Worm (Caenorhabditis elegans): ENCODE data around the gene dot-1.5.
A peak's percentile ranks its signal among the peaks of the same experiment; 100 is the strongest.

Gene dot-1.5

ce11 chrX:1907009-1907408 lies 10.3 kb upstream of the dot-1.5 start:
- TF ChIP-seq fkh-10 (GFP tag; optimal IDR thresholded peaks at IDR 0.05) (peak; percentile 43), ceh-90 (tag; optimal IDR thresholded peaks at IDR 0.05) (no peak), grh-1 (GFP tag; IDR thresholded peaks at IDR 0.05) (no peak), lsy-2 (tag; optimal IDR thresholded peaks at IDR 0.05) (no peak)

- TF ChIP-seq mab-9 (GFP tag; IDR thresholded peaks at IDR 0.05), result peak; percentile 86
- TF ChIP-seq nhr-90 (tag; optimal IDR thresholded peaks at IDR 0.05; ENCODE audit: poor library complexity), result peak; percentile 87
- TF ChIP-seq lin-39 (tag; optimal IDR thresholded peaks at IDR 0.05), result peak; percentile 59
- TF ChIP-seq ceh-82 (tag; optimal IDR thresholded peaks at IDR 0.05), result peak; percentile 88 to 95 (median 95)
- peak; percentile 12 for TF ChIP-seq nhr-76 (tag; optimal IDR thresholded peaks at IDR 0.05)
- TF ChIP-seq ces-1 (GFP tag; optimal IDR thresholded peaks at IDR 0.05), result no peak
- no peak for TF ChIP-seq nhr-12 (tag; optimal IDR thresholded peaks at IDR 0.05)
- peak; percentile 66 for TF ChIP-seq egl-13 (tag; optimal IDR thresholded peaks at IDR 0.05)
- no peak for TF ChIP-seq zag-1 (tag; optimal IDR thresholded peaks at IDR 0.05)
- peak; percentile 52 for TF ChIP-seq nhr-85 (tag)
- no peak for TF ChIP-seq ceh-90 (tag; optimal IDR thresholded peaks at IDR 0.05)
- TF ChIP-seq efl-1 (optimal IDR thresholded peaks at IDR 0.05), result peak; percentile 57 to 63
- peak in 1 of 2 experiments; percentile 96 for TF ChIP-seq efl-1 (GFP tag; optimal IDR thresholded peaks at IDR 0.05 in 1 of 2)
- TF ChIP-seq vab-15 (tag; optimal IDR thresholded peaks at IDR 0.05), result no peak
- TF ChIP-seq lin-15B (tag; optimal IDR thresholded peaks at IDR 0.05), result no peak
- no peak for TF ChIP-seq hlh-4 (tag; optimal IDR thresholded peaks at IDR 0.05)
- TF ChIP-seq alr-1 (tag; optimal IDR thresholded peaks at IDR 0.05; ENCODE audit: borderline replicate concordance), result no peak
- TF ChIP-seq ztf-4 (tag; optimal IDR thresholded peaks at IDR 0.05), result peak; percentile 4
- peak; percentile 60 for TF ChIP-seq elt-2 (tag; optimal IDR thresholded peaks at IDR 0.05)
- TF ChIP-seq unc-130 (tag; optimal IDR thresholded peaks at IDR 0.05), result no peak
- TF ChIP-seq snpc-4 (tag; optimal IDR thresholded peaks at IDR 0.05), result peak; percentile 14
- TF ChIP-seq mep-1 (tag; optimal IDR thresholded peaks at IDR 0.05), result peak; percentile 54
- TF ChIP-seq swsn-7 (tag; optimal IDR thresholded peaks at IDR 0.05), result peak; percentile 74
- no peak for TF ChIP-seq nhr-28 (tag; optimal IDR thresholded peaks at IDR 0.05)
- TF ChIP-seq C16A3.4 (tag; optimal IDR thresholded peaks at IDR 0.05), result peak; percentile 75
- TF ChIP-seq hpl-2 (GFP tag; optimal IDR thresholded peaks at IDR 0.05), result peak; percentile 66
- peak; percentile 79 for TF ChIP-seq grh-1 (GFP tag; IDR thresholded peaks at IDR 0.05)
- peak; percentile 80 for TF ChIP-seq pax-3 (tag; optimal IDR thresholded peaks at IDR 0.05)
- peak; percentile 78 for TF ChIP-seq ceh-88 (GFP tag; IDR thresholded peaks at IDR 0.05)
- TF ChIP-seq nhr-77 (tag; optimal IDR thresholded peaks at IDR 0.05), result peak; percentile 72
- peak; percentile 28 for TF ChIP-seq pag-3 (tag; optimal IDR thresholded peaks at IDR 0.05; ENCODE audit: borderline replicate concordance, insufficient read depth)
- peak; percentile 33 for TF ChIP-seq aly-2 (tag; optimal IDR thresholded peaks at IDR 0.05)
- TF ChIP-seq C04F5.9 (tag; optimal IDR thresholded peaks at IDR 0.05), result peak; percentile 23
- peak; percentile 75 for TF ChIP-seq lin-14 (GFP tag; optimal IDR thresholded peaks at IDR 0.05)
- TF ChIP-seq sup-37 (GFP tag; optimal IDR thresholded peaks at IDR 0.05), result peak; percentile 44
- TF ChIP-seq sptf-1 (tag; optimal IDR thresholded peaks at IDR 0.05), result no peak
- peak; percentile 97 for TF ChIP-seq dsc-1 (tag; optimal IDR thresholded peaks at IDR 0.05)
- TF ChIP-seq tbx-2 (tag; optimal IDR thresholded peaks at IDR 0.05), result peak; percentile 86
- TF ChIP-seq nhr-11 (tag; optimal IDR thresholded peaks at IDR 0.05), result peak; percentile 76
- peak in 1 of 3 experiments; percentile 18 for TF ChIP-seq dpl-1 (GFP tag; optimal IDR thresholded peaks at IDR 0.05)
- peak; percentile 29 for TF ChIP-seq fos-1 (tag; optimal IDR thresholded peaks at IDR 0.05)
- no peak for TF ChIP-seq C34B4.2 (tag; optimal IDR thresholded peaks at IDR 0.05)
- TF ChIP-seq fkh-10 (GFP tag; optimal IDR thresholded peaks at IDR 0.05), result peak; percentile 85
- peak; percentile 94 for TF ChIP-seq ceh-8 (GFP tag; optimal IDR thresholded peaks at IDR 0.05)
- TF ChIP-seq Y116A8C.19 (tag; optimal IDR thresholded peaks at IDR 0.05; ENCODE audit: borderline replicate concordance), result no peak
- peak; percentile 35 to 68 for TF ChIP-seq lin-35 (GFP tag; optimal IDR thresholded peaks at IDR 0.05)
- no peak for TF ChIP-seq ama-1 (optimal IDR thresholded peaks at IDR 0.05)
- TF ChIP-seq nhr-20 (tag; optimal IDR thresholded peaks at IDR 0.05), result peak; percentile 78
- TF ChIP-seq nhr-47 (tag; optimal IDR thresholded peaks at IDR 0.05), result peak; percentile 96
- TF ChIP-seq jun-1 (tag; optimal IDR thresholded peaks at IDR 0.05), result peak; percentile 90
These were observed 7.9 kb upstream of the dot-1.5 start for ce11 chrX:1909353-1909752.

Measured in whole organism, L1 larva.